Worm (Caenorhabditis elegans) whole organism, young adult: ENCODE data around the gene H12D21.9.

ENCODE experiments used
- bed-1 ChIP-seq: fragments of 200-800 bp; sonication (Bioruptor generic); IDR thresholded peaks from 2 replicates; pipeline ENCODE4 v1.3.6; 2022; ENCODE audit warnings: missing genetic modification reagents, missing genetic modification characterization, missing compliant biosample characterization
- ceh-91 ChIP-seq: fragments of 200-800 bp; sonication (Bioruptor generic); IDR thresholded peaks from 2 replicates; pipeline ENCODE4 v1.3.6; 2022; ENCODE audit warnings: missing genetic modification reagents, missing genetic modification characterization, missing compliant biosample characterization
- nfya-1 ChIP-seq: sonication (generic microtip); optimal IDR thresholded peaks from 2 replicates; lab custom pipeline; 2017; ENCODE audit warnings: antibody characterized with exemption, missing compliant biosample characterization, missing genetic modification characterization, borderline replicate concordance; ENCODE audit not compliant: insufficient read depth
- nhr-27 ChIP-seq: fragments of 200-800 bp; sonication (Bioruptor generic); optimal IDR thresholded peaks from 2 replicates; lab custom pipeline; 2018; ENCODE audit warnings: mild to moderate bottlenecking, missing genetic modification characterization, moderate library complexity, missing compliant biosample characterization
- nhr-80 ChIP-seq: sonication (generic microtip); optimal IDR thresholded peaks from 2 replicates; lab custom pipeline; 2016; ENCODE audit warnings: missing genetic modification characterization, missing compliant biosample characterization
- sptf-2 ChIP-seq: fragments of 200-800 bp; sonication (Bioruptor generic); optimal IDR thresholded peaks from 2 replicates; lab custom pipeline; 2018; ENCODE audit warnings: mild to moderate bottlenecking, missing genetic modification characterization, missing compliant biosample characterization
- unc-130 ChIP-seq: sonication (generic microtip); optimal IDR thresholded peaks from 2 replicates; lab custom pipeline; 2016; ENCODE audit warnings: missing genetic modification reagents, missing genetic modification characterization, missing compliant biosample characterization

DNA sequence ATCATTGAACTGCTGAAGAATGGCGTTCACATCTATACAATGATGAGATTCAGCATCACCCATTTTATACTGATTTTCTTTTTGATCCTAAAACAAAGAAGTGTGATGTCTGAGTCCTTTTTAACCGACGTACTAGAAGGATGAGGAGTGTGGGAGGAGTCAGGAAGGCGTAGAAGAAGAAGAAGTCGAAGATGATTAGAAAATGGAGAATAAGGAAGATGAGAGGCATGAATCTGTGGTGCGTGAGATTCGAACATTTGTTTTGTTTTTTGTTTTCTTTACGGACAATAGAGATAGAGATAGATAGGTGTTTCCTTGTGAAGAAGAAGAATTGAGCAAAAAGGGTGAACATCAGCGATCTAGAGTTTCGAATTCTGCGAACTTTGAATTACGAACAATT, 50.8 kb downstream of the H12D21.9 start, which contains the start of gene npr-13:
- TF ChIP-seq unc-130: no peak
- no peak for TF ChIP-seq nhr-27 (tag; lab: Kevin White, UChicago)
- TF ChIP-seq ceh-91 (GFP tag; lab: Robert Waterston, UW): no peak
- no peak for TF ChIP-seq nfya-1
- no peak for TF ChIP-seq sptf-2
- TF ChIP-seq nhr-80: no peak
- no peak for TF ChIP-seq bed-1 (GFP tag; lab: Robert Waterston, UW)
